Fruit fly (Drosophila melanogaster): ENCODE results near the gene Ubi-p5E.

Ubi-p5E gene

DNA sequence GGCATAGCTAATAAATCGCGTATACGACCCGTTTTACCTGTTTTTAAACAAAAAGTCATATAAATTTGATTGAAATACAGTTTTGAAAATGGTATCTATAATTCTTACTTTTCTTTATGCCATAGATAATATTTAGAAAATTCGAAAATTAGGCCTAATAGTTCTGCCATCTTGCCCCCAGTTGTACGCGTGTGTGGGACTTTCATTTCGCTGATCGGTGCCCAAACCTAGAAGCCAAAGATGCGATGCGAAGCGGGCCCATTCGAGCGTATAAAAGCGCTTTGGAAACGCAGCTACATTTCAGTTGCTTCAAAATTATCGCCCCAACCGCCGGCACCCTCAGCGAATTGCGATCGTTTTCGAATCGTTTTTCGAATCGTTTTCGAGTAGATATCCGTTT, 42.4 kb downstream of the Ubi-p5E start, which contains the start of gene CG14445:
Gene CG14445, plus strand, starts transcription at position 301 of the 400 bp plus-strand sequence.
- no peak for TF ChIP-seq CTCF (optimal IDR thresholded peaks at IDR 0.05)
- no peak for TF ChIP-seq CG8478 (optimal IDR thresholded peaks at IDR 0.05)

DNA sequence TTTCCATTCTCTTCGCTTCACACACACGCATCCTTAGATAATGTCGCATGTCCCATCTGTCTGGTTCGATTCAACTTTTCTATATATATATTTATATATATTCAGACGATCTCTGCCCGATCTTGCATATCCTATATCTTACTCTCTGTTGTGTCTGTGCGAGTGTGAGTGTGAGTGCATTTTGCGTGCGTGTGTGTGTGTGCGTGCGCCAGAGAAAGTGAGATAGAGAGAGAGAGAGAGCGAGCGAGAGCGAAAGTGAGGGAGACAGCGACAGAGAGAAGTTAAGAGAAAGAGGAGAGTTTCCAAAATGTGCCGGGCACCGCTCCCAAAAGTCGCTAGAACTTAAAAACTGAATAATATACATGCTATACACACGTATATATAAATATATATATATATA, 47.7 kb downstream of the Ubi-p5E start:
- TF ChIP-seq CTCF (optimal IDR thresholded peaks at IDR 0.05) (no peak), CG8478 (optimal IDR thresholded peaks at IDR 0.05) (no peak)

All from S2 (cell line).